Worm (Caenorhabditis elegans) whole organism, L4 larva: ENCODE data around the gene metl-2.

Source experiments
- ceh-62 ChIP-seq: sonication (generic microtip); optimal IDR thresholded peaks from 2 replicates; lab custom pipeline; 2017; ENCODE audit warnings: missing biosample characterization, missing genetic modification characterization
- ceh-82 ChIP-seq: sonication (generic microtip); optimal IDR thresholded peaks from 2 replicates; lab custom pipeline; 2017; ENCODE audit warnings: missing biosample characterization, missing genetic modification characterization
- duxl-1 ChIP-seq: sonication (generic microtip); optimal IDR thresholded peaks from 2 replicates; lab custom pipeline; 2016; ENCODE audit warnings: mild to moderate bottlenecking, missing genetic modification characterization, moderate library complexity, missing compliant biosample characterization; ENCODE audit not compliant: poor library complexity
- fkh-10 ChIP-seq: fragments of 150-350 bp; optimal IDR thresholded peaks from 2 replicates; lab custom pipeline; 2014; ENCODE audit warnings: missing biosample characterization, missing genetic modification reagents, missing genetic modification characterization
- php-3 ChIP-seq: fragments of 200-800 bp; sonication (Bioruptor generic); IDR thresholded peaks from 2 replicates; pipeline ENCODE4 v1.3.6; 2022; ENCODE audit warnings: missing genetic modification reagents, missing genetic modification characterization, missing compliant biosample characterization
- ztf-11 ChIP-seq: fragments of 150-350 bp; optimal IDR thresholded peaks from 2 replicates; lab custom pipeline; 2014; ENCODE audit warnings: missing biosample characterization, missing genetic modification characterization

- TF ChIP-seq duxl-1 (tag; lab: Kevin White, UChicago) (no peak), php-3 (GFP tag; lab: Robert Waterston, UW) (peak; percentile 85), fkh-10 (no peak), ceh-62 (no peak), ceh-82 (tag; lab: Kevin White, UChicago) (no peak), ztf-11 (tag; lab: Kevin White, UChicago) (no peak)
Measured at ce11 chrII:14964877-14965276, 4.8 kb upstream of the metl-2 start.
